Worm (Caenorhabditis elegans) whole organism, young adult: ENCODE data around the gene C55A6.6.

Experiments
- B0019.2 ChIP-seq: fragments of 200-800 bp; sonication (Bioruptor generic); conservative IDR thresholded peaks from 2 replicates; pipeline ENCODE4 v1.3.6; 2022; ENCODE audit warnings: missing genetic modification reagents, missing genetic modification characterization, missing compliant biosample characterization
- B0336.3 ChIP-seq: fragments of 200-800 bp; sonication (Bioruptor generic); IDR thresholded peaks from 2 replicates; pipeline ENCODE4 v1.3.6; 2022; ENCODE audit warnings: missing genetic modification characterization, missing compliant biosample characterization
- C17E4.6 ChIP-seq: fragments of 200-800 bp; sonication (Bioruptor generic); IDR thresholded peaks from 2 replicates; pipeline ENCODE4 v1.3.6; 2022; ENCODE audit warnings: missing genetic modification reagents, missing genetic modification characterization, missing compliant biosample characterization
- F22D6.2 ChIP-seq: sonication (generic microtip); optimal IDR thresholded peaks from 2 replicates; lab custom pipeline; 2016; ENCODE audit warnings: mild to moderate bottlenecking, missing genetic modification characterization, missing compliant biosample characterization
- F49E8.2 ChIP-seq: sonication (generic microtip); optimal IDR thresholded peaks from 3 replicates; lab custom pipeline; 2017; ENCODE audit warnings: missing genetic modification characterization, mild to moderate bottlenecking, missing compliant biosample characterization, antibody characterized with exemption, moderate library complexity; ENCODE audit not compliant: insufficient read depth
- Y67H2A.10 ChIP-seq: fragments of 200-800 bp; sonication (Bioruptor generic); conservative IDR thresholded peaks from 2 replicates; pipeline ENCODE4 v1.3.6; 2022; ENCODE audit warnings: missing genetic modification reagents, missing genetic modification characterization, missing compliant biosample characterization
- athp-1 ChIP-seq: sonication (generic microtip); optimal IDR thresholded peaks from 2 replicates; lab custom pipeline; 2017; ENCODE audit warnings: mild to moderate bottlenecking, missing genetic modification characterization, missing compliant biosample characterization
- bed-1 ChIP-seq: fragments of 200-800 bp; sonication (Bioruptor generic); IDR thresholded peaks from 2 replicates; pipeline ENCODE4 v1.3.6; 2022; ENCODE audit warnings: missing genetic modification reagents, missing genetic modification characterization, missing compliant biosample characterization
- bed-2 ChIP-seq: fragments of 200-800 bp; sonication (Bioruptor generic); IDR thresholded peaks from 2 replicates; pipeline ENCODE4 v1.3.6; 2022; ENCODE audit warnings: missing genetic modification reagents, missing genetic modification characterization, missing compliant biosample characterization
- ceh-100 ChIP-seq: fragments of 200-800 bp; sonication (Bioruptor generic); IDR thresholded peaks from 2 replicates; pipeline ENCODE4 v1.3.6; 2022; ENCODE audit warnings: missing genetic modification reagents, missing genetic modification characterization, missing compliant biosample characterization
- ceh-27 ChIP-seq: fragments of 200-800 bp; sonication (Bioruptor generic); optimal IDR thresholded peaks from 2 replicates; lab custom pipeline; 2018; ENCODE audit warnings: mild to moderate bottlenecking, missing genetic modification characterization, moderate library complexity, missing compliant biosample characterization
- ceh-40 ChIP-seq: fragments of 200-800 bp; sonication (Bioruptor generic); IDR thresholded peaks from 2 replicates; pipeline ENCODE4 v1.3.6; 2022; ENCODE audit warnings: missing genetic modification characterization, missing compliant biosample characterization
- ceh-79 ChIP-seq: sonication (generic microtip); optimal IDR thresholded peaks from 2 replicates; lab custom pipeline; 2017; ENCODE audit warnings: mild to moderate bottlenecking, missing genetic modification characterization, missing compliant biosample characterization
- chd-7 ChIP-seq: sonication (generic microtip); optimal IDR thresholded peaks from 2 replicates; lab custom pipeline; 2016; ENCODE audit warnings: mild to moderate bottlenecking, missing genetic modification characterization, moderate library complexity, missing compliant biosample characterization
- die-1 ChIP-seq: sonication (generic microtip); optimal IDR thresholded peaks from 2 replicates; lab custom pipeline; 2016; ENCODE audit warnings: missing genotype, mild to moderate bottlenecking, missing genetic modification characterization, missing compliant biosample characterization
- dox-1 ChIP-seq: fragments of 200-800 bp; sonication (Bioruptor generic); IDR thresholded peaks from 2 replicates; pipeline ENCODE4 v1.3.6; 2022; ENCODE audit warnings: missing genetic modification reagents, missing genetic modification characterization, missing compliant biosample characterization
- egl-18 ChIP-seq: fragments of 200-800 bp; sonication (Bioruptor generic); IDR thresholded peaks from 2 replicates; pipeline ENCODE4 v1.3.6; 2022; ENCODE audit warnings: missing genetic modification reagents, missing genetic modification characterization, missing compliant biosample characterization
- egl-44 ChIP-seq: fragments of 200-800 bp; sonication (Bioruptor generic); IDR thresholded peaks from 2 replicates; pipeline ENCODE4 v1.3.6; 2022; ENCODE audit warnings: missing genetic modification reagents, missing genetic modification characterization, missing compliant biosample characterization
- ets-4 ChIP-seq: fragments of 200-800 bp; sonication (Bioruptor generic); optimal IDR thresholded peaks from 2 replicates; lab custom pipeline; 2018; ENCODE audit warnings: mild to moderate bottlenecking, missing genetic modification characterization, missing compliant biosample characterization
- hlh-12 ChIP-seq: sonication (generic microtip); optimal IDR thresholded peaks from 2 replicates; lab custom pipeline; 2016; ENCODE audit warnings: missing genetic modification characterization, missing compliant biosample characterization
- hlh-26 ChIP-seq: fragments of 200-800 bp; sonication (Bioruptor generic); conservative IDR thresholded peaks from 2 replicates; pipeline ENCODE4 v1.3.6; 2022; ENCODE audit warnings: missing genetic modification reagents, missing genetic modification characterization, missing compliant biosample characterization
- hmg-1.2 ChIP-seq: fragments of 200-800 bp; sonication (Bioruptor generic); IDR thresholded peaks from 2 replicates; pipeline ENCODE4 v1.3.6; 2022; ENCODE audit warnings: missing genetic modification reagents, missing genetic modification characterization, missing compliant biosample characterization
- lag-1 ChIP-seq: fragments of 200-800 bp; sonication (Bioruptor generic); IDR thresholded peaks from 2 replicates; pipeline ENCODE4 v1.3.6; 2022; ENCODE audit warnings: missing genetic modification reagents, missing genetic modification characterization, missing compliant biosample characterization
- let-526 ChIP-seq: fragments of 200-800 bp; sonication (Bioruptor generic); IDR thresholded peaks from 2 replicates; pipeline ENCODE4 v1.3.6; 2022; ENCODE audit warnings: missing genetic modification reagents, missing genetic modification characterization, missing compliant biosample characterization
- madf-3 ChIP-seq: fragments of 200-800 bp; sonication (Bioruptor generic); IDR thresholded peaks from 2 replicates; pipeline ENCODE4 v1.3.6; 2022; ENCODE audit warnings: missing genetic modification reagents, missing genetic modification characterization, missing compliant biosample characterization
- mcd-1 ChIP-seq: fragments of 200-800 bp; sonication (Bioruptor generic); IDR thresholded peaks from 2 replicates; pipeline ENCODE4 v1.3.6; 2022; ENCODE audit warnings: missing genetic modification reagents, missing genetic modification characterization, missing compliant biosample characterization
- nhr-179 ChIP-seq: sonication (generic microtip); optimal IDR thresholded peaks from 2 replicates; lab custom pipeline; 2016; ENCODE audit warnings: mild to moderate bottlenecking, missing genetic modification characterization, missing compliant biosample characterization
- snpc-1.1 ChIP-seq: sonication (generic microtip); optimal IDR thresholded peaks from 2 replicates; lab custom pipeline; 2017; ENCODE audit warnings: missing genetic modification characterization, mild to moderate bottlenecking, missing compliant biosample characterization, antibody characterized with exemption, moderate library complexity, missing genotype, missing genetic modification reagents; ENCODE audit not compliant: insufficient read depth
- tbp1 ChIP-seq: fragments of 200-800 bp; sonication (Bioruptor generic); optimal IDR thresholded peaks from 2 replicates; lab custom pipeline; 2018; ENCODE audit warnings: mild to moderate bottlenecking, missing genetic modification characterization, missing compliant biosample characterization
- tbx-9 ChIP-seq: sonication (generic microtip); optimal IDR thresholded peaks from 2 replicates; lab custom pipeline; 2016; ENCODE audit warnings: borderline replicate concordance, missing genetic modification characterization, inconsistent platforms, missing compliant biosample characterization
- ztf-22 ChIP-seq: fragments of 200-800 bp; sonication (Bioruptor generic); optimal IDR thresholded peaks from 2 replicates; lab custom pipeline; 2018; ENCODE audit warnings: mild to moderate bottlenecking, missing genetic modification characterization, moderate library complexity, missing compliant biosample characterization
- ztf-25 ChIP-seq: fragments of 200-800 bp; sonication (Bioruptor generic); IDR thresholded peaks from 2 replicates; pipeline ENCODE4 v1.3.6; 2022; ENCODE audit warnings: missing genetic modification reagents, missing genetic modification characterization, missing compliant biosample characterization
- ztf-28 ChIP-seq: fragments of 200-800 bp; sonication (Bioruptor generic); IDR thresholded peaks from 2 replicates; pipeline ENCODE4 v1.3.6; 2022; ENCODE audit warnings: missing genetic modification reagents, missing genetic modification characterization, missing compliant biosample characterization

The C55A6.6 gene

DNA sequence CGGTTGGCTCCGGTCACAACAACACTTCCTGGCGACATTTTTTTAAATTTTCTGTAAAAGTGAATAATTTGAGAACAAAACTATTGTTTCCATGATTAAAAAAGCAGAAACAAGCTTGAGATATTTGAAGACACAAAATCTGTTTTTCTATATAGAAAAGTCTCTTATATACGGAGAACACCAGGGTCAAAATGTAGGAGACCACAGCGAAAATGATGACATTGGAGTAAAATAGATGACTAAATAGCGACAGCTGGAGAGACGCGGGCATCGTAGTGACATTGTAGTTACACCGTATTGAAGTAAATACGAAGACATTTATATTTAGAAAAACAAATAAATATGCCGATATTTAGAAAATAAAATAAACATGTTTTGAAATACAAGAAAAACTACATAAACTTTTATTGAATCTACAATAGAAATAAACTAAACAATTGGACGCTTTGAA, 1.6 kb upstream of the C55A6.6 start, which contains the start of gene sdz-8:
Gene sdz-8 (minus strand): TSS at position 51 of the 451 bp plus-strand sequence.
- no peak for TF ChIP-seq tbp1 (GFP tag; lab: Kevin White, UChicago)
- TF ChIP-seq athp-1 (tag; lab: Kevin White, UChicago), result no peak
- no peak for TF ChIP-seq egl-44
- TF ChIP-seq mcd-1, result no peak
- no peak for TF ChIP-seq hmg-1.2 (GFP tag; lab: Robert Waterston, UW)
- no peak for TF ChIP-seq ceh-79 (tag; lab: Kevin White, UChicago)
- TF ChIP-seq ztf-22 (GFP tag; lab: Kevin White, UChicago), result no peak
- TF ChIP-seq lag-1 (GFP tag; lab: Robert Waterston, UW), result no peak
- no peak for TF ChIP-seq C17E4.6 (GFP tag; lab: Robert Waterston, UW)
- TF ChIP-seq ceh-27 (GFP tag; lab: Kevin White, UChicago), result no peak
- no peak for TF ChIP-seq die-1 (tag; lab: Kevin White, UChicago)
- no peak for TF ChIP-seq Y67H2A.10 (GFP tag; lab: Robert Waterston, UW)
- no peak for TF ChIP-seq nhr-179
- no peak for TF ChIP-seq ceh-40
- no peak for TF ChIP-seq bed-2

DNA sequence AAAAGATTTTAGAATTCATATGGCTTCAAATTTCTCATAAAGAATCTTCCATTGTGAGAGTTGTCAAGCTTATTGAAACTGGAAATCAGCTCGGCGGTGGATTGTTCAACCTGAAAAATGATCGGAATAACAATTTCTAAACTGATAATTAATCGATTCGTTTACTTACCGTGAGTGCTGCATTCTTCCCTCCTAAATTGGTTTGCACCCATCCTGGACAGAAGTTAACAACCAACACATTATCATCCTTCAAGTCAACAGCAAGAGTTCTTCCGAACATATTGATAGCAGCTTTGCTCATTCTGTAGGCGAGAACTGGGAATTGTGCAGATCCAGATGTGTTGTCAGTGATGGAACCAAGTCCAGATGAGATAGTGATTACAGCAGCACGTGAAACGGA, 608 bp upstream of the C55A6.6 start:
- TF ChIP-seq lag-1 (GFP tag; lab: Robert Waterston, UW) (0 out of 2 replicates have a peak, but pooled peaks have one; percentile 27), ztf-28 (GFP tag; lab: Robert Waterston, UW) (no peak), tbx-9 (tag; lab: Kevin White, UChicago) (no peak)

DNA sequence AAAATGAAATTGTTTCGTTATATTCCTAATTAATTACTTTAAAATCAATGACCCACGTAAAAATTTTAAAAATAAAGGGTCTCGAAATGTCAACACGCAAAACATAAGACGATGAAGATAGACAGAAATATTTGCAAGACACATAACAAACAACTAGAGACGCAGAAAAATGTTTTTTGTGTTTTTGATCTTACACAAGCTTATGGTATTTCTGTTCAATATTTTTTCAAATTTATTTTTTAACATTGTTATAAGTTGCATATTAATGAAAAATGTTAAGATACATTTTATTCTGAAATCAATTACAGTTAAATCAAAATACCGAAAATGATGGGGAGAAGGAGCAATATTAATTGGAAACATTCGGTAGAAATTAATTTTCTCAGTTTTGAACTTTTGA, 1.1 kb downstream of the C55A6.6 start, which contains the start of gene C55A6.3:
Gene C55A6.3 (minus strand): TSS at position 101 of the 400 bp plus-strand sequence.
- TF ChIP-seq F22D6.2 (tag; lab: Kevin White, UChicago) (no peak), lag-1 (GFP tag; lab: Robert Waterston, UW) (no peak), egl-18 (no peak), bed-1 (no peak), chd-7 (tag; lab: Kevin White, UChicago) (no peak), snpc-1.1 (tag; lab: Kevin White, UChicago) (no peak), ceh-100 (GFP tag; lab: Robert Waterston, UW) (no peak), B0019.2 (GFP tag; lab: Robert Waterston, UW) (no peak), ets-4 (no peak), dox-1 (GFP tag; lab: Robert Waterston, UW) (no peak), ztf-28 (GFP tag; lab: Robert Waterston, UW) (no peak), let-526 (GFP tag; lab: Robert Waterston, UW) (no peak), hlh-12 (tag; lab: Kevin White, UChicago) (no peak)

DNA sequence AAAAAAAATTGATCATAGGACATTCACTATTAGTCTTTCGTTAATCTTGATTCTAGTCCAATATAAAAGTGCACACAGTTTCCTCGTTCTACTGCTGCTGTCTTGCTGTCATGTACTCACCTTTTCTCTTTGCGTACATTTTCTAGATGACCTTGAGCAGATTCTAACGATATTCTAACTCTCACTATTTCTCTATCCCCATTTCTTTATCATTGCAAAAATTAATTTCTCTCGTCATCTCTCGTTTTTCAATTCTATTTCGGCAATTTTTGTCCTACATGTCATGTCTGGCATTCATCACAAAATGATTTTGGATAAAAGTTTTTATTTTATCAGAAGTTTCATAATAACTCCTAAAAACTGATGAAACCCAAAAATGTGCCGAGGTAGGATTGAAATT, 5.8 kb downstream of the C55A6.6 start, which contains the start of gene ttll-5:
Gene ttll-5 (plus strand): TSS at position 288 of the 400 bp plus-strand sequence.
- TF ChIP-seq madf-3 (GFP tag; lab: Robert Waterston, UW) (no peak), ztf-25 (GFP tag; lab: Robert Waterston, UW) (no peak), B0019.2 (GFP tag; lab: Robert Waterston, UW) (no peak), B0336.3 (GFP tag; lab: Robert Waterston, UW) (no peak), F49E8.2 (no peak), hlh-26 (GFP tag; lab: Robert Waterston, UW) (no peak)
